Fruit fly (Drosophila melanogaster) whole organism, embryonic: ENCODE results near the gene Ubqn.

Source experiments
- Antp ChIP-seq: fragments of 200-800 bp; sonication (Bioruptor generic); optimal IDR thresholded peaks from 3 replicates; lab custom pipeline; 2016; ENCODE audit warnings: missing biosample characterization, missing genetic modification characterization
- BEAF-32 ChIP-seq: fragments of 200-800 bp; sonication (Bioruptor generic); optimal IDR thresholded peaks from 3 replicates; lab custom pipeline; 2017; ENCODE audit warnings: missing biosample characterization, missing genetic modification characterization, mild to moderate bottlenecking, moderate library complexity, missing genetic modification reagents
- CG10209 ChIP-seq: fragments of 200-800 bp; sonication (Bioruptor generic); optimal IDR thresholded peaks from 3 replicates; lab custom pipeline; 2017; ENCODE audit warnings: missing biosample characterization, mild to moderate bottlenecking, missing genetic modification characterization, missing genetic modification reagents
- CG10267 ChIP-seq: fragments of 200-800 bp; sonication (Bioruptor generic); optimal IDR thresholded peaks from 2 replicates; lab custom pipeline; 2018; ENCODE audit warnings: missing biosample characterization, mild to moderate bottlenecking, missing genetic modification characterization, moderate library complexity
- CG10274 ChIP-seq: fragments of 200-800 bp; sonication (Bioruptor generic); optimal IDR thresholded peaks from 3 replicates; lab custom pipeline; 2017; ENCODE audit warnings: missing biosample characterization, mild to moderate bottlenecking, missing genetic modification characterization
- CG10462 ChIP-seq: fragments of 200-800 bp; sonication (Bioruptor generic); optimal IDR thresholded peaks from 2 replicates; lab custom pipeline; 2016; ENCODE audit warnings: missing biosample characterization, missing genetic modification characterization
- CG10543 ChIP-seq: fragments of 200-800 bp; sonication (Bioruptor generic); optimal IDR thresholded peaks from 3 replicates; lab custom pipeline; 2017; ENCODE audit warnings: missing biosample characterization, mild to moderate bottlenecking, missing genetic modification characterization, moderate library complexity
- CG10979 ChIP-seq: fragments of 200-800 bp; sonication (Bioruptor generic); optimal IDR thresholded peaks from 2 replicates; lab custom pipeline; 2018; ENCODE audit warnings: missing biosample characterization, mild to moderate bottlenecking, missing genetic modification characterization, moderate library complexity
- CG11696 ChIP-seq: fragments of 200-800 bp; sonication (Bioruptor generic); IDR thresholded peaks from 2 replicates; pipeline ENCODE4 v1.3.6; 2022; ENCODE audit warnings: missing biosample characterization, missing genetic modification characterization
- CG12391 ChIP-seq: fragments of 200-800 bp; sonication (Bioruptor generic); optimal IDR thresholded peaks from 3 replicates; lab custom pipeline; 2018; ENCODE audit warnings: missing biosample characterization, mild to moderate bottlenecking, missing genetic modification characterization, moderate library complexity
- CG12769 ChIP-seq: fragments of 200-800 bp; sonication (Bioruptor generic); optimal IDR thresholded peaks from 2 replicates; lab custom pipeline; 2019; ENCODE audit warnings: missing biosample characterization, mild to moderate bottlenecking, missing genetic modification characterization, moderate library complexity
- CG12942 ChIP-seq: fragments of 200-800 bp; sonication (Bioruptor generic); optimal IDR thresholded peaks from 3 replicates; lab custom pipeline; 2016; ENCODE audit warnings: missing biosample characterization, missing genetic modification characterization
- CG13287 ChIP-seq: fragments of 200-800 bp; sonication (Bioruptor generic); IDR thresholded peaks from 2 replicates; pipeline ENCODE4 v1.3.6; 2022; ENCODE audit warnings: missing biosample characterization, missing genetic modification characterization; ENCODE audit not compliant: partially characterized antibody
- CG14965 ChIP-seq: fragments of 200-800 bp; sonication (Bioruptor generic); optimal IDR thresholded peaks from 2 replicates; lab custom pipeline; 2016; ENCODE audit warnings: missing biosample characterization, missing genetic modification characterization, borderline replicate concordance
- CG17361 ChIP-seq: fragments of 200-800 bp; sonication (Bioruptor generic); IDR thresholded peaks from 3 replicates; pipeline ENCODE4 v1.3.6; 2022; ENCODE audit warnings: missing biosample characterization, missing genetic modification characterization
- CG17802 ChIP-seq: fragments of 200-800 bp; sonication (Bioruptor generic); optimal IDR thresholded peaks from 2 replicates; lab custom pipeline; 2018; ENCODE audit warnings: missing biosample characterization, mild to moderate bottlenecking, missing genetic modification characterization, moderate library complexity
- CG18262 ChIP-seq: fragments of 200-800 bp; optimal IDR thresholded peaks from 3 replicates; lab custom pipeline; 2019; ENCODE audit warnings: missing biosample characterization, mild to moderate bottlenecking, missing genetic modification characterization, moderate library complexity
- CG18764 ChIP-seq: fragments of 200-800 bp; sonication (Bioruptor generic); optimal IDR thresholded peaks from 3 replicates; lab custom pipeline; 2016; ENCODE audit warnings: missing biosample characterization, missing genetic modification characterization
- CG2129 ChIP-seq: fragments of 200-800 bp; sonication (Bioruptor generic); IDR thresholded peaks from 2 replicates; pipeline ENCODE4 v1.3.6; 2022; ENCODE audit warnings: missing biosample characterization, missing genetic modification characterization; ENCODE audit not compliant: partially characterized antibody
- CG31224 ChIP-seq: fragments of 200-800 bp; sonication (Bioruptor generic); IDR thresholded peaks from 2 replicates; pipeline ENCODE4 v1.3.6; 2022; ENCODE audit warnings: missing biosample characterization, missing genetic modification characterization
- CG31441 ChIP-seq: fragments of 200-800 bp; sonication (Bioruptor generic); IDR thresholded peaks from 2 replicates; pipeline ENCODE4 v1.3.6; 2022; ENCODE audit warnings: missing biosample characterization, missing genetic modification characterization
- CG33557 ChIP-seq: fragments of 200-800 bp; sonication (Bioruptor generic); optimal IDR thresholded peaks from 2 replicates; lab custom pipeline; 2019; ENCODE audit warnings: missing biosample characterization, mild to moderate bottlenecking, missing genetic modification characterization, moderate library complexity
- CG6854 ChIP-seq: fragments of 200-800 bp; sonication (Bioruptor generic); optimal IDR thresholded peaks from 3 replicates; lab custom pipeline; 2017; ENCODE audit warnings: missing biosample characterization, mild to moderate bottlenecking, missing genetic modification characterization
- CG7786 ChIP-seq: fragments of 200-800 bp; sonication (Bioruptor generic); optimal IDR thresholded peaks from 2 replicates; lab custom pipeline; 2016; ENCODE audit warnings: missing biosample characterization, missing genetic modification characterization
- Camta ChIP-seq: fragments of 200-800 bp; sonication (Bioruptor generic); optimal IDR thresholded peaks from 2 replicates; lab custom pipeline; 2016; ENCODE audit warnings: missing biosample characterization, missing genetic modification characterization
- Deaf1 ChIP-seq: fragments of 200-800 bp; optimal IDR thresholded peaks from 3 replicates; lab custom pipeline; 2019; ENCODE audit warnings: missing biosample characterization, mild to moderate bottlenecking, missing genetic modification characterization, moderate library complexity
- HHEX ChIP-seq: fragments of 200-800 bp; sonication (Bioruptor generic); optimal IDR thresholded peaks from 3 replicates; lab custom pipeline; 2017; ENCODE audit warnings: missing biosample characterization, mild to moderate bottlenecking, missing genetic modification characterization, missing genetic modification reagents
- Hr39 ChIP-seq: fragments of >200 bp; optimal IDR thresholded peaks from 2 replicates; lab custom pipeline; 2017
- Hr51 ChIP-seq, 2 experiments: fragments of 200-800 bp; sonication (Bioruptor generic); optimal IDR thresholded peaks; 2 replicates in 1 of 2; 3 replicates in 1 of 2; lab custom pipeline; 2016 to 2018; ENCODE audit warnings: missing biosample characterization in 2 of 2, missing genetic modification characterization in 2 of 2, mild to moderate bottlenecking in 1 of 2, moderate library complexity in 1 of 2
- Lpt ChIP-seq: fragments of >200 bp; optimal IDR thresholded peaks from 2 replicates; lab custom pipeline; 2018; ENCODE audit warnings: missing biosample characterization, missing genetic modification characterization
- Med ChIP-seq: fragments of 200-800 bp; sonication (Bioruptor generic); peaks from one replicate; lab custom pipeline; 2016; ENCODE audit warnings: missing biosample characterization, missing genetic modification characterization, mild to moderate bottlenecking, inconsistent platforms, moderate library complexity
- Nf-YB ChIP-seq: fragments of 200-800 bp; sonication (Bioruptor generic); optimal IDR thresholded peaks from 3 replicates; lab custom pipeline; 2019; ENCODE audit warnings: missing biosample characterization, mild to moderate bottlenecking, missing genetic modification characterization, moderate library complexity
- Sox100B ChIP-seq: fragments of 200-800 bp; sonication (Bioruptor generic); optimal IDR thresholded peaks from 3 replicates; lab custom pipeline; 2018; ENCODE audit warnings: missing biosample characterization, mild to moderate bottlenecking, missing genetic modification characterization
- caup ChIP-seq: fragments of 200-800 bp; sonication (Bioruptor generic); optimal IDR thresholded peaks from 3 replicates; lab custom pipeline; 2017; ENCODE audit warnings: missing biosample characterization, mild to moderate bottlenecking, missing genetic modification characterization, moderate library complexity; ENCODE audit not compliant: severe bottlenecking
- cg ChIP-seq: fragments of 200-800 bp; sonication (Bioruptor generic); optimal IDR thresholded peaks from 3 replicates; lab custom pipeline; 2019; ENCODE audit warnings: missing biosample characterization, mild to moderate bottlenecking, missing genetic modification characterization, moderate library complexity
- chn ChIP-seq: fragments of 200-800 bp; sonication (Bioruptor generic); optimal IDR thresholded peaks from 2 replicates; lab custom pipeline; 2016; ENCODE audit warnings: missing biosample characterization, missing genetic modification characterization
- ems ChIP-seq: fragments of 200-800 bp; sonication (Bioruptor generic); optimal IDR thresholded peaks from 3 replicates; lab custom pipeline; 2016; ENCODE audit warnings: missing biosample characterization, missing genetic modification characterization
- grau ChIP-seq: fragments of 200-800 bp; optimal IDR thresholded peaks from 3 replicates; lab custom pipeline; 2019; ENCODE audit warnings: missing biosample characterization, mild to moderate bottlenecking, missing genetic modification characterization, moderate library complexity
- gsb ChIP-seq: fragments of 200-800 bp; sonication (Bioruptor generic); IDR thresholded peaks from 2 replicates; pipeline ENCODE4 v1.3.6; 2022; ENCODE audit warnings: missing biosample characterization, missing genetic modification characterization
- ken ChIP-seq: fragments of 200-800 bp; sonication (Bioruptor generic); IDR thresholded peaks from 3 replicates; pipeline ENCODE4 v1.3.6; 2022; ENCODE audit warnings: missing biosample characterization, missing genetic modification characterization
- pfk ChIP-seq: fragments of 200-800 bp; sonication (Bioruptor generic); optimal IDR thresholded peaks from 2 replicates; lab custom pipeline; 2018; ENCODE audit warnings: missing biosample characterization, mild to moderate bottlenecking, missing genetic modification characterization, moderate library complexity
- phol ChIP-seq: fragments of 200-800 bp; sonication (Bioruptor generic); optimal IDR thresholded peaks from 3 replicates; lab custom pipeline; 2018; ENCODE audit warnings: missing biosample characterization, mild to moderate bottlenecking, missing genetic modification characterization, moderate library complexity
- sna ChIP-seq: fragments of 200-800 bp; sonication (Bioruptor generic); IDR thresholded peaks from 2 replicates; pipeline ENCODE4 v1.3.6; 2022; ENCODE audit warnings: missing biosample characterization, missing genetic modification characterization; ENCODE audit not compliant: partially characterized antibody
- sug ChIP-seq: fragments of 200-800 bp; optimal IDR thresholded peaks from 2 replicates; lab custom pipeline; 2019; ENCODE audit warnings: missing biosample characterization, mild to moderate bottlenecking, missing genetic modification characterization, moderate library complexity
- tin ChIP-seq: fragments of 200-800 bp; sonication (Bioruptor generic); optimal IDR thresholded peaks from 3 replicates; lab custom pipeline; 2016; ENCODE audit warnings: missing biosample characterization, missing genetic modification characterization
- tio ChIP-seq: fragments of 200-800 bp; sonication (Bioruptor generic); optimal IDR thresholded peaks from 2 replicates; lab custom pipeline; 2017; ENCODE audit warnings: missing biosample characterization, missing genetic modification characterization, inconsistent platforms
- tna ChIP-seq: fragments of 200-800 bp; sonication (Bioruptor generic); IDR thresholded peaks from 2 replicates; pipeline ENCODE4 v1.3.6; 2022; ENCODE audit warnings: missing biosample characterization, missing genetic modification characterization; ENCODE audit not compliant: partially characterized antibody

Ubqn gene

dm6 chrX:19712898-19713627, 29.5 kb downstream of the Ubqn start, which contains the start of gene meso18E (continued):
- TF ChIP-seq CG10979 (no peak), Sox100B (GFP tag; lab: Kevin White, UChicago) (no peak), phol (no peak), Lpt (GFP tag; lab: Kevin White, UChicago) (no peak), CG12942 (no peak), sug (tag; lab: Kevin White, UChicago) (no peak), Hr39 (lab: Kevin White, UChicago) (peak; percentile 97), cg (GFP tag; lab: Kevin White, UChicago) (peak; percentile 85), Hr51 (GFP tag; optimal IDR thresholded peaks at IDR 0.05; lab: Kevin White, UChicago) (no peak), CG10267 (tag; lab: Kevin White, UChicago) (no peak), tio (no peak), sna (no peak), gsb (GFP tag; lab: Robert Waterston, UW) (no peak), pfk (GFP tag; lab: Kevin White, UChicago) (peak; percentile 53), CG18262 (tag; lab: Kevin White, UChicago) (no peak), BEAF-32 (GFP tag; lab: Kevin White, UChicago) (no peak), Antp (GFP tag; lab: Kevin White, UChicago) (no peak), CG6854 (no peak), chn (GFP tag; lab: Kevin White, UChicago) (no peak), ems (GFP tag; lab: Kevin White, UChicago) (no peak)

- TF ChIP-seq tna (GFP tag; lab: Robert Waterston, UW) (no peak), HHEX (no peak), Deaf1 (tag; lab: Kevin White, UChicago) (peak; percentile 77), tin (GFP tag; lab: Kevin White, UChicago) (no peak), Camta (GFP tag; lab: Kevin White, UChicago) (no peak), grau (tag; lab: Kevin White, UChicago) (peak; percentile 70), Med (GFP tag; lab: Kevin White, UChicago) (peak; percentile 52), CG10274 (GFP tag; lab: Kevin White, UChicago) (no peak), CG7786 (GFP tag; lab: Kevin White, UChicago) (no peak), CG33557 (GFP tag; lab: Kevin White, UChicago) (no peak), CG10209 (no peak), CG12769 (tag; lab: Kevin White, UChicago) (peak; percentile 39), CG10543 (GFP tag; lab: Kevin White, UChicago) (peak; percentile 12), caup (GFP tag; lab: Kevin White, UChicago) (no peak), CG18764 (GFP tag; lab: Kevin White, UChicago) (no peak)
These were observed 31.2 kb downstream of the Ubqn start for dm6 chrX:19714816-19715215.

- TF ChIP-seq CG17802 (tag; lab: Kevin White, UChicago): no peak
- no peak for TF ChIP-seq CG2129 (GFP tag; lab: Robert Waterston, UW)
- no peak for TF ChIP-seq CG31441 (GFP tag; lab: Robert Waterston, UW)
- no peak for TF ChIP-seq CG13287 (GFP tag; lab: Robert Waterston, UW)
- TF ChIP-seq phol: no peak
- TF ChIP-seq CG12391 (tag; lab: Kevin White, UChicago): peak; percentile 8
- no peak for TF ChIP-seq CG14965 (GFP tag; lab: Kevin White, UChicago)
- TF ChIP-seq CG31224 (GFP tag; lab: Robert Waterston, UW): no peak
- peak; percentile 64; the same call in 2 of the 3 replicates for TF ChIP-seq CG17361 (GFP tag; lab: Robert Waterston, UW)
- no peak for TF ChIP-seq Nf-YB (GFP tag; lab: Kevin White, UChicago)
- TF ChIP-seq CG11696 (GFP tag; lab: Robert Waterston, UW): no peak
- TF ChIP-seq ken (GFP tag; lab: Robert Waterston, UW): no peak
- TF ChIP-seq CG10462 (GFP tag; lab: Kevin White, UChicago): no peak
These were observed 32.8 kb downstream of the Ubqn start for dm6 chrX:19716325-19716917.
